Worm (Caenorhabditis elegans): ENCODE results near the gene spat-2.
A peak's percentile ranks its signal among the peaks of the same experiment; 100 is the strongest.

Gene spat-2

DNA sequence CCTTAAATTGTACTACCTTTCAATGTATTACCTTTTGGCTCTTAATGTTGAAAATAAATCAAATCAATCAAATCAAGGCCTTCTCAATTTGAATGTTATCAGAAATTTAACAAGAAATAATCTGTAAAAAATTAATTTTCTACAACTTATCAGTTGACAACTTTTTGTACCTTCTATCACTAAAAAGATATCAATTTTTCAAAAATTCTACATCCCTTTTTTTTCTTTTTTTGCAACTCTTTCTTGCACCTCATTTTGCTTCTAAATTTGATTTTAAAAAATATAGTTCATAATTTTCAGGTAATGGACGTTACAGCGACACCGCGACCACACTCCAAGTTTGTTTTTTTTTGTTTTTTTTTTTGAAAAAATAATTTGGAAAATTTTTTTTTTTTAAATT, 51.4 kb downstream of the spat-2 start, which contains the start of gene W09D6.5:
Gene W09D6.5, plus strand, starts transcription at position 301 of the 400 bp plus-strand sequence.
- TF ChIP-seq B0310.2 (tag; optimal IDR thresholded peaks at IDR 0.05), result no peak
- no peak for TF ChIP-seq ceh-36 (tag; optimal IDR thresholded peaks at IDR 0.05)
- no peak for TF ChIP-seq ets-7 (tag; optimal IDR thresholded peaks at IDR 0.05)
- no peak for TF ChIP-seq tbx-11 (GFP tag; IDR thresholded peaks at IDR 0.05)
- TF ChIP-seq tbx-37 (GFP tag; conservative IDR thresholded peaks at IDR 0.05), result no peak
- TF ChIP-seq pes-1 (GFP tag; IDR thresholded peaks at IDR 0.05), result no peak
- no peak for TF ChIP-seq ceh-13 (GFP tag; optimal IDR thresholded peaks at IDR 0.05)
- TF ChIP-seq flt-1 (GFP tag; IDR thresholded peaks at IDR 0.05), result no peak
- TF ChIP-seq ama-1 (optimal IDR thresholded peaks at IDR 0.05), result no peak
- TF ChIP-seq hnd-1 (tag; optimal IDR thresholded peaks at IDR 0.05), result no peak
- TF ChIP-seq tra-4 (tag; optimal IDR thresholded peaks at IDR 0.05), result no peak
- TF ChIP-seq sea-1 (GFP tag; conservative IDR thresholded peaks at IDR 0.05), result no peak
- TF ChIP-seq aly-1 (tag; optimal IDR thresholded peaks at IDR 0.05), result no peak
- no peak for TF ChIP-seq F13C5.2 (tag; optimal IDR thresholded peaks at IDR 0.05)
- TF ChIP-seq scrt-1 (GFP tag; IDR thresholded peaks at IDR 0.05), result no peak
- no peak for TF ChIP-seq hmbx-1 (tag; optimal IDR thresholded peaks at IDR 0.05)
- TF ChIP-seq hmg-4 (GFP tag; optimal IDR thresholded peaks at IDR 0.05), result no peak

- TF ChIP-seq ets-7 (tag; optimal IDR thresholded peaks at IDR 0.05), result no peak
- TF ChIP-seq hnd-1 (tag; optimal IDR thresholded peaks at IDR 0.05), result no peak
- no peak for TF ChIP-seq tbx-11 (GFP tag; IDR thresholded peaks at IDR 0.05)
- no peak for TF ChIP-seq tra-4 (tag; optimal IDR thresholded peaks at IDR 0.05)
- no peak for TF ChIP-seq hmg-4 (GFP tag; optimal IDR thresholded peaks at IDR 0.05)
- TF ChIP-seq hmbx-1 (tag; optimal IDR thresholded peaks at IDR 0.05), result no peak
- TF ChIP-seq F13C5.2 (tag; optimal IDR thresholded peaks at IDR 0.05), result peak; percentile 33
- 0 out of 2 replicates have a peak, but pooled peaks have one; percentile 38 for TF ChIP-seq pes-1 (GFP tag; IDR thresholded peaks at IDR 0.05)
- TF ChIP-seq sea-1 (GFP tag; conservative IDR thresholded peaks at IDR 0.05), result no peak
- peak; percentile 84 for TF ChIP-seq ama-1 (optimal IDR thresholded peaks at IDR 0.05)
- TF ChIP-seq flt-1 (GFP tag; IDR thresholded peaks at IDR 0.05), result no peak
- TF ChIP-seq tbx-37 (GFP tag; conservative IDR thresholded peaks at IDR 0.05), result no peak
Measured at ce11 chrIII:11090112-11090648, 53.4 kb downstream of the spat-2 start.

DNA sequence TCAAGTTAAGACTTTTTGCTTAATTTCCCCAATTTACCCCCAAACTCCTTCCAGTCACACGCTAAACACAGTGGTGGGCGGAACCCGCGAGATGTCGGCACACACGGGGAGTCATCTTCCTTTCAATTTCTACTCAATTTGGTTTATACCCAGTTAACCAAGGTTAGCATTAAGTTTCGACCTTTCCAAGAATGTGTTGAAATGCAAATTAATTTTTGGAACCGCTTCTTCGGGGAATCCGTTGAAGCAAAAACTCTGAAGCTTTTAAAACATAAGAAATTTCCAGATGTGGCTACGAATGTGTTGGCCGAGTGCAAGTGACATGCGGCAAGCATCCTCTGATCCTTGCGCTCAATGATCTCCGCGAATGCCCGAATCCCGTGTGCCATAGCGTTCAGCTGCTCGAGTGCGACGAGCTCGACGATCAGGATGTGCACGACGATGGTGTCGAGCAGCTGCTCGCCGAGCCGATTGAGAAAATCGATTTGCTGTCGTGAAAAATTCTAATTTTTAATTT, 54.2 kb downstream of the spat-2 start:
- TF ChIP-seq scrt-1 (GFP tag; IDR thresholded peaks at IDR 0.05) (no peak), ama-1 (optimal IDR thresholded peaks at IDR 0.05) (peak; percentile 46), B0310.2 (tag; optimal IDR thresholded peaks at IDR 0.05) (no peak)

ce11 chrIII:11091651-11092278, 55.0 kb downstream of the spat-2 start:
- no peak for TF ChIP-seq flt-1 (GFP tag; IDR thresholded peaks at IDR 0.05)
- no peak for TF ChIP-seq tra-4 (tag; optimal IDR thresholded peaks at IDR 0.05)
- no peak for TF ChIP-seq sea-1 (GFP tag; conservative IDR thresholded peaks at IDR 0.05)
- TF ChIP-seq ceh-13 (GFP tag; optimal IDR thresholded peaks at IDR 0.05), result peak; percentile 56
- no peak for TF ChIP-seq ama-1 (optimal IDR thresholded peaks at IDR 0.05)
- no peak for TF ChIP-seq ceh-36 (tag; optimal IDR thresholded peaks at IDR 0.05)
- no peak for TF ChIP-seq B0310.2 (tag; optimal IDR thresholded peaks at IDR 0.05)
- TF ChIP-seq tbx-11 (GFP tag; IDR thresholded peaks at IDR 0.05), result no peak
- no peak for TF ChIP-seq aly-1 (tag; optimal IDR thresholded peaks at IDR 0.05)
- TF ChIP-seq tbx-37 (GFP tag; conservative IDR thresholded peaks at IDR 0.05), result no peak
- TF ChIP-seq ets-7 (tag; optimal IDR thresholded peaks at IDR 0.05), result peak; percentile 65
- no peak for TF ChIP-seq F13C5.2 (tag; optimal IDR thresholded peaks at IDR 0.05)
- TF ChIP-seq pes-1 (GFP tag; IDR thresholded peaks at IDR 0.05), result peak; percentile 62; the same call in 1 of the 2 replicates
- TF ChIP-seq hmg-4 (GFP tag; optimal IDR thresholded peaks at IDR 0.05), result no peak
- no peak for TF ChIP-seq scrt-1 (GFP tag; IDR thresholded peaks at IDR 0.05)
- peak; percentile 4 for TF ChIP-seq hnd-1 (tag; optimal IDR thresholded peaks at IDR 0.05)
- TF ChIP-seq hmbx-1 (tag; optimal IDR thresholded peaks at IDR 0.05), result no peak

ce11 chrIII:11093489-11093888, 56.7 kb downstream of the spat-2 start:
- no peak for TF ChIP-seq hnd-1 (tag; optimal IDR thresholded peaks at IDR 0.05)
- peak; percentile 69 for TF ChIP-seq pes-1 (GFP tag; IDR thresholded peaks at IDR 0.05)
- TF ChIP-seq B0310.2 (tag; optimal IDR thresholded peaks at IDR 0.05), result no peak
- no peak for TF ChIP-seq sea-1 (GFP tag; conservative IDR thresholded peaks at IDR 0.05)
- no peak for TF ChIP-seq hmg-4 (GFP tag; optimal IDR thresholded peaks at IDR 0.05)

- TF ChIP-seq ets-7 (tag; optimal IDR thresholded peaks at IDR 0.05), result no peak
- TF ChIP-seq aly-1 (tag; optimal IDR thresholded peaks at IDR 0.05), result no peak
- no peak for TF ChIP-seq hnd-1 (tag; optimal IDR thresholded peaks at IDR 0.05)
- TF ChIP-seq tra-4 (tag; optimal IDR thresholded peaks at IDR 0.05), result no peak
- no peak for TF ChIP-seq hmbx-1 (tag; optimal IDR thresholded peaks at IDR 0.05)
- no peak for TF ChIP-seq ceh-13 (GFP tag; optimal IDR thresholded peaks at IDR 0.05)
- TF ChIP-seq F13C5.2 (tag; optimal IDR thresholded peaks at IDR 0.05), result no peak
- TF ChIP-seq scrt-1 (GFP tag; IDR thresholded peaks at IDR 0.05), result no peak
Measured at ce11 chrIII:11095687-11096086, 58.9 kb downstream of the spat-2 start.

ce11 chrIII:11099864-11100263, 63.1 kb downstream of the spat-2 start, which contains the start of gene hmt-1:
TSS of gene hmt-1 (minus strand) at chrIII:11099964.
- TF ChIP-seq hmg-4 (GFP tag; optimal IDR thresholded peaks at IDR 0.05), result no peak
- TF ChIP-seq B0310.2 (tag; optimal IDR thresholded peaks at IDR 0.05), result no peak
- TF ChIP-seq ama-1 (optimal IDR thresholded peaks at IDR 0.05), result no peak
- no peak for TF ChIP-seq tbx-37 (GFP tag; conservative IDR thresholded peaks at IDR 0.05)
- no peak for TF ChIP-seq flt-1 (GFP tag; IDR thresholded peaks at IDR 0.05)
- no peak for TF ChIP-seq tra-4 (tag; optimal IDR thresholded peaks at IDR 0.05)
- no peak for TF ChIP-seq tbx-11 (GFP tag; IDR thresholded peaks at IDR 0.05)
- TF ChIP-seq F13C5.2 (tag; optimal IDR thresholded peaks at IDR 0.05), result no peak
- no peak for TF ChIP-seq hmbx-1 (tag; optimal IDR thresholded peaks at IDR 0.05)
- no peak for TF ChIP-seq scrt-1 (GFP tag; IDR thresholded peaks at IDR 0.05)
- TF ChIP-seq hnd-1 (tag; optimal IDR thresholded peaks at IDR 0.05), result no peak
- TF ChIP-seq ets-7 (tag; optimal IDR thresholded peaks at IDR 0.05), result no peak
- TF ChIP-seq sea-1 (GFP tag; conservative IDR thresholded peaks at IDR 0.05), result no peak
- TF ChIP-seq pes-1 (GFP tag; IDR thresholded peaks at IDR 0.05), result no peak
